Fruit fly (Drosophila melanogaster) whole organism: ENCODE measurements around the gene RpL27.

Experiments used
- CG8478 ChIP-seq: fragments of >200 bp; optimal IDR thresholded peaks from 2 replicates; lab custom pipeline; 2018; ENCODE audit warnings: inconsistent platforms
- Dll ChIP-seq: fragments of >200 bp; optimal IDR thresholded peaks from 2 replicates; lab custom pipeline; 2017
- EcR ChIP-seq, 2 experiments: fragments of >200 bp; optimal IDR thresholded peaks; 2 replicates each; lab custom pipeline; 2017; ENCODE audit warnings: missing biosample characterization in 2 of 2, missing genetic modification characterization in 2 of 2, missing genetic modification reagents in 2 of 2
- pan ChIP-seq: fragments of >200 bp; optimal IDR thresholded peaks from 2 replicates; lab custom pipeline; 2017
- psq ChIP-seq: fragments of >200 bp; optimal IDR thresholded peaks from 2 replicates; lab custom pipeline; 2017
- usp ChIP-seq: fragments of >200 bp; optimal IDR thresholded peaks from 2 replicates; lab custom pipeline; 2017; ENCODE audit warnings: missing biosample characterization, missing genetic modification characterization, mixed read lengths

Gene RpL27

dm6 chr3R:25661531-25662193 lies 23.2 kb downstream of the RpL27 start, which contains the start of gene RASSF8:
TSS of gene RASSF8 (plus strand) at chr3R:25661795.
- TF ChIP-seq psq (no peak), usp (GFP tag; lab: Kevin White, UChicago) (no peak), CG8478 (lab: Kevin White, UChicago) (no peak)

- TF ChIP-seq EcR (GFP tag; optimal IDR thresholded peaks at IDR 0.05; lab: Kevin White, UChicago): no peak
- TF ChIP-seq Dll (lab: Kevin White, UChicago): no peak
- TF ChIP-seq psq: no peak
- no peak for TF ChIP-seq CG8478 (lab: Kevin White, UChicago)
- no peak for TF ChIP-seq pan
- TF ChIP-seq usp (GFP tag; lab: Kevin White, UChicago): no peak
Observed at dm6 chr3R:25660985-25661530, 23.8 kb downstream of the RpL27 start, which contains the start of gene Tnks. TSS of gene Tnks (minus strand) at chr3R:25661286.

- TF ChIP-seq CG8478 (lab: Kevin White, UChicago) (no peak), psq (no peak), EcR (GFP tag; optimal IDR thresholded peaks at IDR 0.05; lab: Kevin White, UChicago) (no peak)
Observed at dm6 chr3R:25659857-25660417, 24.9 kb downstream of the RpL27 start.

dm6 chr3R:25652066-25652720 lies 32.7 kb downstream of the RpL27 start:
- no peak for TF ChIP-seq pan
- TF ChIP-seq EcR (GFP tag; optimal IDR thresholded peaks at IDR 0.05; lab: Kevin White, UChicago): no peak
- no peak for TF ChIP-seq CG8478 (lab: Kevin White, UChicago)

dm6 chr3R:25651414-25651813 lies 33.4 kb downstream of the RpL27 start:
- no peak for TF ChIP-seq CG8478 (lab: Kevin White, UChicago)
- TF ChIP-seq usp (GFP tag; lab: Kevin White, UChicago): no peak
- no peak for TF ChIP-seq Dll (lab: Kevin White, UChicago)
- no peak for TF ChIP-seq EcR (GFP tag; optimal IDR thresholded peaks at IDR 0.05; lab: Kevin White, UChicago)
- no peak for TF ChIP-seq pan
- no peak for TF ChIP-seq psq

- TF ChIP-seq usp (GFP tag; lab: Kevin White, UChicago) (no peak), psq (no peak), Dll (lab: Kevin White, UChicago) (no peak), pan (no peak), CG8478 (lab: Kevin White, UChicago) (no peak), EcR (GFP tag; optimal IDR thresholded peaks at IDR 0.05; lab: Kevin White, UChicago) (no peak)
Observed at dm6 chr3R:25650417-25650816, 34.4 kb downstream of the RpL27 start.

- TF ChIP-seq usp (GFP tag; lab: Kevin White, UChicago) (no peak), EcR (GFP tag; optimal IDR thresholded peaks at IDR 0.05; lab: Kevin White, UChicago) (no peak), CG8478 (lab: Kevin White, UChicago) (no peak), Dll (lab: Kevin White, UChicago) (no peak), pan (no peak), psq (no peak)
Observed at dm6 chr3R:25648258-25648606, 36.6 kb downstream of the RpL27 start.

dm6 chr3R:25647577-25648257 lies 37.1 kb downstream of the RpL27 start:
- no peak for TF ChIP-seq pan
- no peak for TF ChIP-seq CG8478 (lab: Kevin White, UChicago)
- no peak for TF ChIP-seq Dll (lab: Kevin White, UChicago)
- TF ChIP-seq EcR (GFP tag; optimal IDR thresholded peaks at IDR 0.05; lab: Kevin White, UChicago): no peak
- TF ChIP-seq psq: no peak
- TF ChIP-seq usp (GFP tag; lab: Kevin White, UChicago): no peak

- TF ChIP-seq usp (GFP tag; lab: Kevin White, UChicago) (no peak), EcR (GFP tag; optimal IDR thresholded peaks at IDR 0.05; lab: Kevin White, UChicago) (no peak), pan (no peak), CG8478 (lab: Kevin White, UChicago) (peak; percentile 6)
Observed at dm6 chr3R:25646882-25647518, 37.9 kb downstream of the RpL27 start.

- TF ChIP-seq EcR (GFP tag; optimal IDR thresholded peaks at IDR 0.05; lab: Kevin White, UChicago): no peak
- TF ChIP-seq CG8478 (lab: Kevin White, UChicago): no peak
- no peak for TF ChIP-seq pan
- no peak for TF ChIP-seq psq
- TF ChIP-seq usp (GFP tag; lab: Kevin White, UChicago): no peak
- TF ChIP-seq Dll (lab: Kevin White, UChicago): no peak
Observed at dm6 chr3R:25644172-25644571, 40.7 kb downstream of the RpL27 start.

- TF ChIP-seq CG8478 (lab: Kevin White, UChicago) (no peak), Dll (lab: Kevin White, UChicago) (no peak), EcR (GFP tag; optimal IDR thresholded peaks at IDR 0.05; lab: Kevin White, UChicago) (no peak), pan (no peak), psq (no peak), usp (GFP tag; lab: Kevin White, UChicago) (no peak)
Observed at dm6 chr3R:25640463-25640862, 44.4 kb downstream of the RpL27 start.
